Fruit fly (Drosophila melanogaster) S2 (cell line): ENCODE measurements around the gene CG14082.

Source experiments
- CG8478 ChIP-seq: fragments of >200 bp; optimal IDR thresholded peaks from 2 replicates; lab custom pipeline; 2018
- CTCF ChIP-seq, 2 experiments: fragments of >200 bp; optimal IDR thresholded peaks; 2 replicates each; lab custom pipeline; 2018

Gene CG14082

dm6 chr3L:19091423-19092124 lies 47.2 kb downstream of the CG14082 start:
- no peak for TF ChIP-seq CTCF (optimal IDR thresholded peaks at IDR 0.05; lab: Kevin White, UChicago)

- TF ChIP-seq CG8478 (lab: Kevin White, UChicago) (no peak), CTCF (optimal IDR thresholded peaks at IDR 0.05; lab: Kevin White, UChicago) (no peak)
These were observed 49.7 kb downstream of the CG14082 start for dm6 chr3L:19089120-19089519.

dm6 chr3L:19087369-19088275 lies 51.2 kb downstream of the CG14082 start:
- TF ChIP-seq CTCF (optimal IDR thresholded peaks at IDR 0.05; lab: Kevin White, UChicago) (no peak), CG8478 (lab: Kevin White, UChicago) (no peak)

- no peak for TF ChIP-seq CG8478 (lab: Kevin White, UChicago)
These were observed 52.2 kb downstream of the CG14082 start, which contains the start of gene Mkp3 for dm6 chr3L:19086364-19087200. Gene Mkp3, minus strand, starts transcription at chr3L:19086426.

dm6 chr3L:19085688-19086363 lies 52.9 kb downstream of the CG14082 start:
- no peak for TF ChIP-seq CG8478 (lab: Kevin White, UChicago)
- TF ChIP-seq CTCF (optimal IDR thresholded peaks at IDR 0.05; lab: Kevin White, UChicago): no peak

- TF ChIP-seq CG8478 (lab: Kevin White, UChicago): no peak
- TF ChIP-seq CTCF (optimal IDR thresholded peaks at IDR 0.05; lab: Kevin White, UChicago): no peak
These were observed 55.6 kb downstream of the CG14082 start for dm6 chr3L:19083126-19083525.

DNA sequence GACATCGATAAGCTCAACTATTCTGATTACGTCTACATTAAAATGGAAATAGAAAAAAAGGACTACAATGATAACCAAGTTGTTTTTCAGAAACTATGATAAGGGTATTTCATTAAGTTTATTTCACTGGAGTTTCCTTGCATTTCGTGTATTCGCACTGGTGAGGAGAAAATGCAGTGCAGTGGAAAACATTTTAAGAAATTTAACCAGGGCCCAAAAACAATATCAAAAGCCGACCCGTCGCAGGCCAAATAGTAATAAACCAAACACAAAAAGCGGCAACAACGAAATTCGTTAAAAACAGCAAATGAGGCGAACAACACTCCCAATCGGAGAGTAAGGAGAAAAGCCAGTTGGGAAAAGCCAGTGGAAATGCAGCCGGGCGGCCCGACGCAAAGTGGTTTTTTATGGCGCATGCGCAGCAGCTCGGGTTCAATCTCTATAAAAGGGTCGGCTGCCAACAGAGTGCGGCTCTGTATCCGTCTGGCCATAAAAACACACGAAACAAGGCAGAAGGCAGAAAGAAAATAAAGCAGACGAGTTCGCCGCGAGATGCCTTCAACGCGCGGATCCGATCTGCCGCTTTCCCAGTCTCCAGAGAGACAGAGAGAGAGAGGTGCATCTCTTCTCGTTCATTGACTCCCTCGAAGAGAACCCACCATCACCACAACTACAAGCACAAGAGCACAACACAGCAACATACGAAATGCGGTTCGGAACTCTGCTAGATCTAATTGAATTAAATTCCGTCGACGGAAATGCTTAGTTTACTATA lies 57.7 kb downstream of the CG14082 start:
- TF ChIP-seq CTCF (optimal IDR thresholded peaks at IDR 0.05; lab: Kevin White, UChicago) (peak in 1 of 2 experiments; percentile 33), CG8478 (lab: Kevin White, UChicago) (no peak)

DNA sequence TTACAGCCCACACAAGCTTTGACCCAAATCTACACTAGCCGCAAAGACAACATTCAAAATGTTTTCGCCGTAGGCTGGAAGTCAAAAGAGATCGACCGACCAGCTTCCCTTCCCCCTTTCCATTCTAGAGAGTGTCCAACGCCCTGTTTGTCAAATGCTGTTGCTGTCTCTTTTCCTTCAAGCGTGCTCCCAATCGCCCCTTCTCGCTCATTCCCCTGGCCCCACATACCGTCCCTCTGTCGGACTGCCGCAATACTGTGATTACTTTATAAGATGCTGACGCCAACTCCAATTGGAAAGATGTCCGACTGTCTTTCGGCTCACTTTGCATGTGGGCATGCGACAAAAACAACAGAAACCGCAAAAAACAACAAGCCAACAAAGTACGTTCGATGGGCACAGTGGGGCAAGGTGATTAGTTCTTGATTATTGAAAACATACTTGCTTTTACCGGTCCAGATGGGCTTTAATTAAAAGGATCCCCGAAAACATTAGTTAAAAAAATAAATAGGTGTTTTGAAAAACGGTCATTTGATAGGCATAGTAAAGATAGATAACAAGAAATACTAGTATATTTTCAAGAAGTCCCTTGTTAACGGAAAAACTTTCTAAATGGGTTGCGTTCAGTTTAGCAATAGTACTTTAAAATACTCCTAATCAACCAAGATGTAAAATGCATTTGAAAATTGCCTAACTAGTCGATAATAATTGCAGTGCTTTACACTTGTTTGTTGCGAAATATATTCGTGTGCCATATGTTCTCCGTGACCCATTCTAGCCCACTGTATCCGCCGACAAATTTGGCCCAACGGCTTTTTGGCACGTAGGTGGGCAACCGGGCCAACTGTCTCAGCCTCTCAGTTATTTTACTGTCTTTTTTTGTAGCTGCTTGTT lies 58.7 kb downstream of the CG14082 start:
- no peak for TF ChIP-seq CG8478 (lab: Kevin White, UChicago)
- TF ChIP-seq CTCF (optimal IDR thresholded peaks at IDR 0.05; lab: Kevin White, UChicago): no peak

DNA sequence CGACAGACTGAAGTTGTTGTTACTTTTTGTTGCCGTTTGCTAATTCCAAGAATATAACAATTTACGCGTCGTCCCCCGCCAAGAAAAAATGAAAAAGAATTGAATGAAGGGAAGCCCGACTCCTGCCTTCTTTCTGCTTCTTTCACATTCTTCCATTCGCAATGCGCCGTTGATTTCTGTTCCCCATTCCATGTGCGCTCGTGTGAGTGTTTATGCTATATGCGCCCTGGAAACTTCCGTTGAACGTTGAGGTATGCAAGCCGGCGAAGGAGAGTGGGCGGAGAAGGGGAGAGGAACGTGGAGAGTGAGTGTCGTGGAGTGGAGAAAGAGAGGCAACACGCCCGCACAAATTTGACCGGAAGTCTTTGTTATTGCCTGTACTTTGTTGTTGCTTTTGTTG lies 59.7 kb downstream of the CG14082 start:
- TF ChIP-seq CG8478 (lab: Kevin White, UChicago) (no peak), CTCF (optimal IDR thresholded peaks at IDR 0.05; lab: Kevin White, UChicago) (no peak)

dm6 chr3L:19078444-19078843 lies 60.3 kb downstream of the CG14082 start:
- no peak for TF ChIP-seq CG8478 (lab: Kevin White, UChicago)
- TF ChIP-seq CTCF (optimal IDR thresholded peaks at IDR 0.05; lab: Kevin White, UChicago): no peak

DNA sequence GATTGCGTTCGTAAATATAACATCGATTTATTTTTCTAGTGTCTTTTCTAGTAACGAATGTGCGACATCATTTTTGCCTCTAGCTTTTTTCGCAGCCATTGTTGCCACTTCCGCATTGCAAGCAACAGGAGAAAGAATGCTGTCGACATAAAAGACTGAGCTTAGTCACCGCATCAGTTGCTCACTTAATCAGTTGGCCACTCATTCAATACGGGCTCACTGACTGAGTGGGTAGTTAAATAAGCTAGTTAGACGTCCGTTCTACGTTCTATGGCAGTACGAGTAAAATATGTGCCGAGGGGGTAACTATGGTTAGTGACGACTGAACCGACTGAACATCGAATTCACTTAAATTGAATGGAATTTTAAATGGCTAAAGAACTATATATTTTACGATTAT lies 62.8 kb downstream of the CG14082 start:
- TF ChIP-seq CTCF (optimal IDR thresholded peaks at IDR 0.05; lab: Kevin White, UChicago) (no peak), CG8478 (lab: Kevin White, UChicago) (no peak)

DNA sequence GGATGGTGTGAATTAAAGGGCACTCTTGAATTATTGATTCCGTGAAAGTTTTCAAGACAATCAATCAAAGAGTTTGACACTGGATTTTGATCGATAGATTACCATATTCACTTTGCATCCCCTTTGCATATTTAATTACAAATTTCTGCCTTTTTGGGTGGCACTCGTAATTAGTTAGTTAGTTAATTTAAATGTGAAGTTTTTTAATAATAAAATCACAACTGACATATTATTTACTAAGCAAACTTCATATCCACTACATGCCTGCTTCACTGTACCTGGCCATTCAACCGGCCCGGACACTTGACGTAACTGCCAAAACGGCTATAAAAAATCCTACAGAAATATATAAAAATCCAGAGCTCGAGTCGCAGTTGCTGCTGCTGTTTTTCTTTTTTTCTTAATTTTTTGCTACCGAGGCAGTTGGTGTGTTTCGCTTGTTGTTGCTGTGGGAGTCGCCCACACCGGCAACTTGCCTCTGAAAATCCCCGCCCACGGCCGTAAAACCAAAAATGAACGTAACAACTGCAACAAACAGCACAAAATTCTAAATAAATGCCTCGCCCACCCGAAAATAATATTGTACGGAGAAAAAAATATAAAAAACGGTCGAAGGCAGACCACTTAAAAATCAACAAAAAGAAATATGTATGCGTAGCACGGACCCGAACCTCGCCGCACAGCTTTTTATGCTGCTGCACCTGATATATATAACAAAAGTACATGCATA lies 63.9 kb downstream of the CG14082 start:
- TF ChIP-seq CG8478 (lab: Kevin White, UChicago) (no peak), CTCF (optimal IDR thresholded peaks at IDR 0.05; lab: Kevin White, UChicago) (no peak)
